Worm (Caenorhabditis elegans) whole organism, L1 larva: Measurements from ENCODE around the gene nspc-18.

Experiments used
- dpl-1 ChIP-seq, 3 experiments: fragments of 150-350 bp in 2 of 3; sonication (generic microtip) in 1 of 3; optimal IDR thresholded peaks; 2 replicates each; lab custom pipeline; 2014 to 2017; ENCODE audit warnings: missing biosample characterization in 3 of 3, missing genetic modification characterization in 3 of 3, missing genetic modification reagents in 3 of 3
- irx-1 ChIP-seq: sonication (generic microtip); optimal IDR thresholded peaks from 2 replicates; lab custom pipeline; 2016; ENCODE audit warnings: missing genetic modification characterization, missing compliant biosample characterization
- lin-35 ChIP-seq, 2 experiments: fragments of 150-350 bp; optimal IDR thresholded peaks; 2 replicates each; lab custom pipeline; 2014; ENCODE audit warnings: missing biosample characterization in 2 of 2, missing genetic modification characterization in 2 of 2, missing genetic modification reagents in 2 of 2
- lin-39 ChIP-seq: fragments of 150-350 bp; optimal IDR thresholded peaks from 2 replicates; lab custom pipeline; 2014; ENCODE audit warnings: missing biosample characterization, missing genetic modification reagents, missing genetic modification characterization
- mep-1 ChIP-seq: fragments of 150-350 bp; optimal IDR thresholded peaks from 2 replicates; lab custom pipeline; 2014; ENCODE audit warnings: missing biosample characterization, missing genetic modification characterization
- nhr-237 ChIP-seq: fragments of 150-350 bp; optimal IDR thresholded peaks from 2 replicates; lab custom pipeline; 2014; ENCODE audit warnings: missing biosample characterization, missing genetic modification characterization
- nhr-47 ChIP-seq: sonication (generic microtip); optimal IDR thresholded peaks from 2 replicates; lab custom pipeline; 2016; ENCODE audit warnings: mild to moderate bottlenecking, missing genetic modification characterization, moderate library complexity, missing compliant biosample characterization
- pag-3 ChIP-seq: sonication (generic microtip); optimal IDR thresholded peaks from 2 replicates; lab custom pipeline; 2017; ENCODE audit warnings: missing genetic modification characterization, mild to moderate bottlenecking, missing compliant biosample characterization, antibody characterized with exemption, borderline replicate concordance; ENCODE audit not compliant: insufficient read depth
- pax-3 ChIP-seq: fragments of 200-800 bp; sonication (Bioruptor generic); optimal IDR thresholded peaks from 2 replicates; lab custom pipeline; 2018; ENCODE audit warnings: mild to moderate bottlenecking, missing genetic modification characterization, moderate library complexity, missing compliant biosample characterization
- snpc-4 ChIP-seq: fragments of 150-350 bp; optimal IDR thresholded peaks from 2 replicates; lab custom pipeline; 2014; ENCODE audit warnings: missing biosample characterization, missing genetic modification characterization
- unc-130 ChIP-seq: fragments of 150-350 bp; optimal IDR thresholded peaks from 2 replicates; lab custom pipeline; 2017; ENCODE audit warnings: missing biosample characterization, missing genetic modification characterization, inconsistent platforms
- ztf-11 ChIP-seq, 2 experiments: sonication (generic microtip); optimal IDR thresholded peaks; 2 replicates each; lab custom pipeline; 2016 to 2017; ENCODE audit warnings: missing genetic modification characterization in 2 of 2, missing biosample characterization in 1 of 2, missing compliant biosample characterization in 1 of 2

DNA sequence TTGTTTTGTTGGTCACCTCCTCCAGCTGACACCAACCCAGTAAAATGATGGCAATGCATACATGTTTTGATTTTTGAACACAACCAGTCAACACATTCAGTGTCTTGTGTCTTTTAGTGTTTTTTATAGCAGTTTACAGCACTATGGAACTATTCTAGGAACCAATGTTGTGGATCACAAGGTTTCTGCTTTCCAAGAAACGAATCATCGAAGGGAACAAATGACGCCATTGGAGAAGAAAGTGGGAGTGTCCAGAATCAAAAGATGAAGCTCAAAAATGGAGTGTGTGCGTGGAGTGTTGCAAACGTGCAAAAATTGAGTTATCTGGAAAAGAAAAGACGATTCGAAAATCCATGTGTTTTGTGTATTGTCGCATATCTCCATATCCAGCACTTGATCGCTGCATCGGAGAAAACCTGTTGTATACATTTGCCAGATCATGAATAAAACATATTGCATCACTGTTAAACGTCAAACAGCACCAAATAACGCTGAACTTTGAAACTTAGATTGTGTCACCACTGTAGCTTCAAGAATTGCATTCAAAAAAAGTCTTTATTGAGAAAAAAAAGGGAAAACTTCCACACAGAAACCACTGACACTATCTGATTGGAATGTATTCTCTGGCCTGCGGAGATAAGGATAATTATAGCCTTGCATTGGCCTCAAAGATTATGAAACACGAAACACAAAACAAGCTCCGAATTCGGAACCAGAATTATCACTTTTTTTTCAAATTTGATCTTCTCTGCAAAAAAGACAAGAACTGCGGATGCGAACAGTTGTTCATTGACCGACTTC lies 35.0 kb upstream of the nspc-18 start:
- TF ChIP-seq nhr-237 (no peak), pag-3 (no peak), mep-1 (peak; percentile 46), nhr-47 (tag; lab: Kevin White, UChicago) (peak; percentile 96), unc-130 (tag; lab: Kevin White, UChicago) (no peak), lin-39 (tag; lab: Kevin White, UChicago) (no peak), lin-35 (GFP tag; optimal IDR thresholded peaks at IDR 0.05; lab: Kevin White, UChicago) (no peak), irx-1 (peak; percentile 39), pax-3 (tag; lab: Kevin White, UChicago) (peak; percentile 87), dpl-1 (GFP tag; optimal IDR thresholded peaks at IDR 0.05; lab: Kevin White, UChicago) (peak in 1 of 3 experiments; percentile 4), snpc-4 (tag; lab: Kevin White, UChicago) (no peak), ztf-11 (tag; optimal IDR thresholded peaks at IDR 0.05; lab: Kevin White, UChicago) (no peak)
